Worm (Caenorhabditis elegans): Measurements from ENCODE around the gene tsg-101.

DNA sequence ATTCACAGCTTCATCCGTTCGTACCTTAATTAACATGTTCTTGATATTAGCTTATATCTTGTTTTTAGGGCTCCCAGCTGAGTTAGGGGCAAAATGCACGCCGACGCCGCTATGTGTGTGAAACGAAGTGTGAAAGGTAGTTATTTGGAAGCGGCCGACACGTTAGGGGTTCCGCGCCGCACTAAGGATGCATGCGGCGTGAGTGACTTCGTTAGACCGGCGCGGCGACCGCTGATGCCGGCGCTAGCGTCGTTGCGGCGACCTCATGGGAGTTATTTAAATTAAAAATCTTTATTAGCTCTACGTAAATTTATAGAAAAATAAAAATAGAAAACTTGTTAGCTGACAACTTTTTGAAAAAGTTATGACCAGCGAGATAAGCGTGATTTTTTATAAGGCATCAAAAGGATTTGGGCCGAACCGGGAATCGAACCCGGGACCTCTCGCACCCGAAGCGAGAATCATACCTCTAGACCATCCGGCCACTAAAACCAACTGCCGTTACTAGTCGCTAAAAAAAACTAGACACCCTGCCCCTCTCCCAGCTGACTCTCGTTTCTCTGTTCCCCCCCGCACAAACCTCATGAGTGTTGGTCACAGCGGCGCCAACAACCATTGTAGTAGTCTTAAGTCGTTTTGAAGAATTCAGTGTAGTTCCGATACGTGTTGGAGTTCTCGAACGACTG is 37.6 kb upstream of the tsg-101 start:
- peak; percentile 43 for TF ChIP-seq hnd-1 (tag; optimal IDR thresholded peaks at IDR 0.05)
- peak; percentile 71 for TF ChIP-seq aly-1 (tag; optimal IDR thresholded peaks at IDR 0.05)
- peak; percentile 83 for TF ChIP-seq hmg-4 (GFP tag; optimal IDR thresholded peaks at IDR 0.05)
- no peak for TF ChIP-seq ama-1 (optimal IDR thresholded peaks at IDR 0.05)
- peak; percentile 12 for TF ChIP-seq F13C5.2 (tag; optimal IDR thresholded peaks at IDR 0.05)
- peak; percentile 83 for TF ChIP-seq flt-1 (GFP tag; IDR thresholded peaks at IDR 0.05)
- peak; percentile 80 for TF ChIP-seq scrt-1 (GFP tag; IDR thresholded peaks at IDR 0.05)
- peak; percentile 68 for TF ChIP-seq ceh-36 (tag; optimal IDR thresholded peaks at IDR 0.05)
- TF ChIP-seq ceh-13 (GFP tag; optimal IDR thresholded peaks at IDR 0.05): peak; percentile 10
- peak; percentile 68 for TF ChIP-seq tra-4 (tag; optimal IDR thresholded peaks at IDR 0.05)
- peak; percentile 66; the same call in 1 of the 2 replicates for TF ChIP-seq tbx-37 (GFP tag; conservative IDR thresholded peaks at IDR 0.05)
- peak; percentile 88 for TF ChIP-seq pes-1 (GFP tag; IDR thresholded peaks at IDR 0.05)

Measured in whole organism, early embryonic.